Worm (Caenorhabditis elegans) whole organism, L4 larva: ENCODE results near the gene srx-31.
A peak's percentile ranks its signal among the peaks of the same experiment; 100 is the strongest.

Source experiments
- D1046.2 ChIP-seq: fragments of 200-800 bp; sonication (Bioruptor generic); IDR thresholded peaks from 2 replicates; pipeline ENCODE4 v1.3.6; 2022; ENCODE audit warnings: missing genetic modification characterization, missing compliant biosample characterization
- F37D6.2 ChIP-seq: sonication (generic microtip); optimal IDR thresholded peaks from 2 replicates; lab custom pipeline; 2016; ENCODE audit warnings: mild to moderate bottlenecking, missing genetic modification characterization, missing compliant biosample characterization
- F44E2.7 ChIP-seq: fragments of 200-800 bp; sonication (Bioruptor generic); IDR thresholded peaks from 2 replicates; pipeline ENCODE4 v2.1.2; 2022; ENCODE audit warnings: missing genetic modification characterization, missing compliant biosample characterization
- R02D3.7 ChIP-seq: fragments of 150-350 bp; sonication (generic microtip); optimal IDR thresholded peaks from 3 replicates; lab custom pipeline; 2014; ENCODE audit warnings: missing biosample characterization, missing genetic modification characterization
- T20F7.1 ChIP-seq: fragments of 200-800 bp; sonication (Bioruptor generic); optimal IDR thresholded peaks from 2 replicates; lab custom pipeline; 2018; ENCODE audit warnings: mild to moderate bottlenecking, missing genetic modification characterization, missing compliant biosample characterization
- T26A8.4 ChIP-seq: fragments of 200-800 bp; sonication (Bioruptor generic); IDR thresholded peaks from 2 replicates; pipeline ENCODE4 v1.3.6; 2022; ENCODE audit warnings: missing genetic modification characterization, missing compliant biosample characterization
- Y48G9A.11 ChIP-seq: fragments of 200-800 bp; sonication (Bioruptor generic); IDR thresholded peaks from 2 replicates; pipeline ENCODE4 v1.3.6; 2022; ENCODE audit warnings: missing genetic modification reagents, missing genetic modification characterization, missing compliant biosample characterization
- ZK337.2 ChIP-seq: fragments of 200-800 bp; sonication (Bioruptor generic); IDR thresholded peaks from 2 replicates; pipeline ENCODE4 v1.3.6; 2022; ENCODE audit warnings: missing genetic modification reagents, missing genetic modification characterization, missing compliant biosample characterization
- ZK546.5 ChIP-seq, 2 experiments: sonication (generic microtip); optimal IDR thresholded peaks; 2 replicates each; lab custom pipeline; 2017; ENCODE audit warnings: missing biosample characterization in 2 of 2, missing genetic modification characterization in 2 of 2
- ama-1 ChIP-seq: fragments of 150-350 bp; optimal IDR thresholded peaks from 2 replicates; lab custom pipeline; 2014; ENCODE audit warnings: inconsistent platforms, mixed read lengths
- ceh-28 ChIP-seq: fragments of 150-350 bp; optimal IDR thresholded peaks from 2 replicates; lab custom pipeline; 2014; ENCODE audit warnings: missing biosample characterization, missing genetic modification reagents, missing genetic modification characterization
- cey-2 ChIP-seq: sonication (generic microtip); optimal IDR thresholded peaks from 3 replicates; lab custom pipeline; 2017; ENCODE audit warnings: missing genetic modification characterization, mild to moderate bottlenecking, missing compliant biosample characterization, antibody characterized with exemption, borderline replicate concordance; ENCODE audit not compliant: insufficient read depth
- daf-16 ChIP-seq, 3 experiments: sonication (generic microtip); optimal IDR thresholded peaks; 2 replicates each; lab custom pipeline; 2016 to 2017; ENCODE audit warnings: missing genetic modification characterization in 3 of 3, missing genetic modification reagents in 3 of 3, mild to moderate bottlenecking in 2 of 3, missing compliant biosample characterization in 2 of 3, missing biosample characterization in 1 of 3, moderate library complexity in 1 of 3
- daf-19 ChIP-seq: fragments of 200-800 bp; sonication (Bioruptor generic); conservative IDR thresholded peaks from 2 replicates; pipeline ENCODE4 v1.3.6; 2022; ENCODE audit warnings: missing genetic modification characterization, missing compliant biosample characterization
- daf-8 ChIP-seq: fragments of 200-800 bp; sonication (Bioruptor generic); IDR thresholded peaks from 2 replicates; pipeline ENCODE4 v1.3.6; 2022; ENCODE audit warnings: missing genetic modification characterization, missing compliant biosample characterization
- dmd-8 ChIP-seq: fragments of 200-800 bp; sonication (Bioruptor generic); IDR thresholded peaks from 2 replicates; pipeline ENCODE4 v1.3.6; 2022; ENCODE audit warnings: missing genetic modification characterization, missing compliant biosample characterization
- dpl-1 ChIP-seq: fragments of 150-350 bp; optimal IDR thresholded peaks from 2 replicates; lab custom pipeline; 2014; ENCODE audit warnings: missing biosample characterization, missing genetic modification reagents, missing genetic modification characterization
- duxl-1 ChIP-seq: sonication (generic microtip); optimal IDR thresholded peaks from 2 replicates; lab custom pipeline; 2016; ENCODE audit warnings: mild to moderate bottlenecking, missing genetic modification characterization, moderate library complexity, missing compliant biosample characterization; ENCODE audit not compliant: poor library complexity
- dve-1 ChIP-seq: sonication (generic microtip); optimal IDR thresholded peaks from 2 replicates; lab custom pipeline; 2017; ENCODE audit warnings: antibody characterized with exemption, mild to moderate bottlenecking, missing genetic modification characterization, missing compliant biosample characterization; ENCODE audit not compliant: insufficient read depth
- egl-43 ChIP-seq: fragments of 200-800 bp; sonication (Bioruptor generic); IDR thresholded peaks from 2 replicates; pipeline ENCODE4 v1.3.6; 2022; ENCODE audit warnings: missing genetic modification reagents, missing genetic modification characterization, missing compliant biosample characterization
- gei-8 ChIP-seq: fragments of 200-800 bp; sonication (Bioruptor generic); optimal IDR thresholded peaks from 2 replicates; lab custom pipeline; 2018; ENCODE audit warnings: mild to moderate bottlenecking, missing genetic modification characterization, missing compliant biosample characterization
- hlh-11 ChIP-seq: fragments of 200-800 bp; sonication (Bioruptor generic); optimal IDR thresholded peaks from 2 replicates; lab custom pipeline; 2018; ENCODE audit warnings: mild to moderate bottlenecking, missing genetic modification characterization, missing compliant biosample characterization
- hlh-30 ChIP-seq: sonication (generic microtip); optimal IDR thresholded peaks from 2 replicates; lab custom pipeline; 2017; ENCODE audit warnings: antibody characterized with exemption, mild to moderate bottlenecking, missing genetic modification characterization, missing compliant biosample characterization; ENCODE audit not compliant: insufficient read depth
- hmg-1.1 ChIP-seq: fragments of 200-800 bp; sonication (Bioruptor generic); IDR thresholded peaks from 2 replicates; pipeline ENCODE4 v1.3.6; 2022; ENCODE audit warnings: missing genetic modification reagents, missing genetic modification characterization, missing compliant biosample characterization
- lin-38 ChIP-seq: fragments of 200-800 bp; sonication (Bioruptor generic); IDR thresholded peaks from 2 replicates; pipeline ENCODE4 v1.3.6; 2022; ENCODE audit warnings: missing genetic modification reagents, missing genetic modification characterization, missing compliant biosample characterization
- lin-39 ChIP-seq: fragments of 150-350 bp; optimal IDR thresholded peaks from 2 replicates; lab custom pipeline; 2014; ENCODE audit warnings: missing biosample characterization, missing genetic modification reagents, missing genetic modification characterization
- lsy-2 ChIP-seq, 2 experiments: fragments of 150-350 bp in 1 of 2; sonication (generic microtip) in 1 of 2; optimal IDR thresholded peaks; 2 replicates each; lab custom pipeline; 2014 to 2017; ENCODE audit warnings: missing biosample characterization in 2 of 2, missing genetic modification characterization in 2 of 2
- madf-5 ChIP-seq, 2 experiments: fragments of 200-800 bp; sonication (Bioruptor generic); IDR thresholded peaks; 2 replicates each; pipeline ENCODE4 v1.3.6; 2022; ENCODE audit warnings: missing compliant biosample characterization in 2 of 2, missing genetic modification characterization in 2 of 2
- madf-9 ChIP-seq: fragments of 200-800 bp; sonication (Bioruptor generic); conservative IDR thresholded peaks from 2 replicates; pipeline ENCODE4 v1.3.6; 2022; ENCODE audit warnings: missing genetic modification reagents, missing genetic modification characterization, missing compliant biosample characterization
- mdl-1 ChIP-seq, 2 experiments: fragments of 150-350 bp in 1 of 2; sonication (generic microtip) in 1 of 2; optimal IDR thresholded peaks; 2 replicates each; lab custom pipeline; 2014 to 2017; ENCODE audit warnings: missing biosample characterization in 2 of 2, missing genetic modification characterization in 2 of 2
- mes-2 ChIP-seq: sonication (generic microtip); optimal IDR thresholded peaks from 2 replicates; lab custom pipeline; 2016; ENCODE audit warnings: missing genotype, mild to moderate bottlenecking, missing genetic modification characterization, missing compliant biosample characterization; ENCODE audit not compliant: poor library complexity, severe bottlenecking
- nhr-10 ChIP-seq: fragments of 150-350 bp; optimal IDR thresholded peaks from 2 replicates; lab custom pipeline; 2014; ENCODE audit warnings: missing biosample characterization, missing genetic modification characterization
- nhr-237 ChIP-seq: sonication (generic microtip); optimal IDR thresholded peaks from 2 replicates; lab custom pipeline; 2017; ENCODE audit warnings: missing biosample characterization, missing genetic modification characterization
- nhr-28 ChIP-seq: fragments of 150-350 bp; optimal IDR thresholded peaks from 2 replicates; lab custom pipeline; 2014; ENCODE audit warnings: missing biosample characterization, missing genetic modification characterization
- nhr-41 ChIP-seq: fragments of 200-800 bp; sonication (Bioruptor generic); IDR thresholded peaks from 2 replicates; pipeline ENCODE4 v1.3.6; 2022; ENCODE audit warnings: missing genetic modification reagents, missing genetic modification characterization, missing compliant biosample characterization
- nhr-42 ChIP-seq: fragments of 200-800 bp; sonication (Bioruptor generic); IDR thresholded peaks from 2 replicates; pipeline ENCODE4 v1.3.6; 2022; ENCODE audit warnings: missing genetic modification characterization, missing compliant biosample characterization
- nhr-48 ChIP-seq: sonication (generic microtip); optimal IDR thresholded peaks from 2 replicates; lab custom pipeline; 2016; ENCODE audit warnings: mild to moderate bottlenecking, missing genetic modification characterization, missing compliant biosample characterization
- nhr-77 ChIP-seq: fragments of 150-350 bp; optimal IDR thresholded peaks from 2 replicates; lab custom pipeline; 2014; ENCODE audit warnings: missing biosample characterization, missing genetic modification characterization
- sdz-12 ChIP-seq: fragments of 200-800 bp; sonication (Bioruptor generic); optimal IDR thresholded peaks from 2 replicates; lab custom pipeline; 2018; ENCODE audit warnings: mild to moderate bottlenecking, missing genetic modification characterization, missing compliant biosample characterization
- skn-1 ChIP-seq: fragments of 150-350 bp; optimal IDR thresholded peaks from 2 replicates; lab custom pipeline; 2014; ENCODE audit warnings: missing biosample characterization, missing genetic modification characterization
- snpc-1.2 ChIP-seq: fragments of 200-800 bp; sonication (Bioruptor generic); IDR thresholded peaks from 2 replicates; pipeline ENCODE4 v1.3.6; 2022; ENCODE audit warnings: missing genetic modification reagents, missing genetic modification characterization, missing compliant biosample characterization
- snpc-4 ChIP-seq: fragments of 150-350 bp; optimal IDR thresholded peaks from 2 replicates; lab custom pipeline; 2014; ENCODE audit warnings: missing biosample characterization, missing genetic modification characterization
- spr-3 ChIP-seq: fragments of 200-800 bp; sonication (Bioruptor generic); optimal IDR thresholded peaks from 2 replicates; lab custom pipeline; 2018; ENCODE audit warnings: mild to moderate bottlenecking, missing genetic modification characterization, missing compliant biosample characterization
- zag-1 ChIP-seq: fragments of 150-350 bp; optimal IDR thresholded peaks from 2 replicates; lab custom pipeline; 2014; ENCODE audit warnings: missing biosample characterization, missing genetic modification characterization
- zfp-2 ChIP-seq: sonication (generic microtip); optimal IDR thresholded peaks from 2 replicates; lab custom pipeline; 2016; ENCODE audit warnings: mild to moderate bottlenecking, missing genetic modification characterization, missing compliant biosample characterization
- zip-11 ChIP-seq: fragments of 200-800 bp; sonication (Bioruptor generic); IDR thresholded peaks from 2 replicates; pipeline ENCODE4 v1.3.6; 2022; ENCODE audit warnings: missing genetic modification characterization, missing compliant biosample characterization
- zip-2 ChIP-seq: fragments of 150-350 bp; optimal IDR thresholded peaks from 2 replicates; lab custom pipeline; 2014; ENCODE audit warnings: missing biosample characterization, missing genetic modification characterization
- ztf-7 ChIP-seq: fragments of 150-350 bp; optimal IDR thresholded peaks from 2 replicates; lab custom pipeline; 2014; ENCODE audit warnings: missing biosample characterization, missing genetic modification characterization

Gene srx-31

DNA sequence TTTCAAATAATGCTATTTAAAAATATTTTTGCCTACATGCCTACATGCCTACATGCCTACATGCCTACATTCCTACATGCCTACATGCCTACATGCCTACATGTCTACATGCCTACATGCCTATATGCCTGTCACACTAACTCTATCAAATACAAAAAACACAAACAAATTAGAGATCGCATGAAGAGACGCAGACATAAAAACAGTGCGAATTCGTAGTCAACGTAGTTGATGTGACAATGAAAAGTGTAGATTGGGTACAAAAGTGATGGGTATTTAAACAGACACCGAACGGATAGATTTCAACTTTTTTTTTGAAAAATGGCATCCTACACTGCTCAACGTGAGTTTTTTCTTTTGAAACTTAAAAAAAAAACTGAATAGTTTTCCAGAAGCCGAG, 45.5 kb downstream of the srx-31 start, which contains the start of gene R09E12.9:
TSS of gene R09E12.9 (plus strand) at position 316 of the 400 bp plus-strand sequence.
- TF ChIP-seq lsy-2 (tag; optimal IDR thresholded peaks at IDR 0.05; lab: Kevin White, UChicago): no peak
- TF ChIP-seq nhr-28 (tag; lab: Kevin White, UChicago): peak; percentile 100
- TF ChIP-seq madf-9 (GFP tag; lab: Robert Waterston, UW): no peak
- TF ChIP-seq dpl-1 (GFP tag; lab: Kevin White, UChicago): peak; percentile 3
- peak; percentile 20 for TF ChIP-seq duxl-1 (tag; lab: Kevin White, UChicago)
- TF ChIP-seq nhr-42 (GFP tag; lab: Robert Waterston, UW): peak; percentile 95
- peak; percentile 100 for TF ChIP-seq nhr-77
- TF ChIP-seq, all 104 proteins: peak for 5

DNA sequence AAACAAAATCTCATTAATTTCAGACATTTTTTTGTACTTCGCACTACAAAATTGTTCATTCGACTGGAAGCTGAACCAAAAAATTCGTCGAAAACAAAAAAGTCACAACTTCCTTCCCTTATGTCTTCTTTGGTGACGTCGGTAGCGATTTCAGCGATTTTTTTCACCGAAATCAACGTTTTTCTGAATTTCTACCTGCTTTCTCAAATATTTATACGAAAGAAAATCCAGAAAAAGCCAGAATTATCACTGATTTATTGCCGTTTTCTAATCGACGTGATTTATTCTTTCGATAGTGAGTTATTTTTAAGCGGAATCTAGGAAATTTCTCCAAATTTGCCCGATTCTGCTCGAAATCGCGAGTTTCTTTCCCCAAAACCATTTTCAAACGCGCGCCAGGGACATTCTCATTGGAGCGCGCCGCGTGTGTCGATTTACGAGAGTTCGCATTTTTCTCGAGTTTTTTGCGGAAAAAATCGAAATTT, 47.9 kb downstream of the srx-31 start, which contains the start of gene srbc-58:
TSS of gene srbc-58 (plus strand) at position 121 of the 485 bp plus-strand sequence.
- TF ChIP-seq zag-1 (tag; lab: Kevin White, UChicago) (no peak), T20F7.1 (GFP tag; lab: Kevin White, UChicago) (no peak), dpl-1 (GFP tag; lab: Kevin White, UChicago) (no peak), T26A8.4 (0 out of 2 replicates have a peak, but pooled peaks have one; percentile 63), cey-2 (tag; lab: Kevin White, UChicago) (no peak), hmg-1.1 (GFP tag; lab: Robert Waterston, UW) (no peak), hlh-30 (tag; lab: Kevin White, UChicago) (no peak), spr-3 (GFP tag; lab: Kevin White, UChicago) (no peak), zip-11 (GFP tag; lab: Robert Waterston, UW) (no peak), sdz-12 (GFP tag; lab: Kevin White, UChicago) (no peak), daf-8 (no peak), ztf-7 (tag; lab: Kevin White, UChicago) (no peak), daf-16 (GFP tag; optimal IDR thresholded peaks at IDR 0.05; lab: Kevin White, UChicago) (no peak), daf-16 (tag; optimal IDR thresholded peaks at IDR 0.05; lab: Kevin White, UChicago) (peak; percentile 14), madf-9 (GFP tag; lab: Robert Waterston, UW) (no peak), F44E2.7 (GFP tag; lab: Robert Waterston, UW) (no peak), nhr-48 (tag; lab: Kevin White, UChicago) (no peak), nhr-42 (GFP tag; lab: Robert Waterston, UW) (0 out of 2 replicates have a peak, but pooled peaks have one; percentile 38), lin-39 (tag; lab: Kevin White, UChicago) (no peak), nhr-237 (tag; lab: Kevin White, UChicago) (no peak), nhr-28 (tag; lab: Kevin White, UChicago) (no peak), gei-8 (GFP tag; lab: Kevin White, UChicago) (no peak), ama-1 (peak; percentile 69), mdl-1 (tag; optimal IDR thresholded peaks at IDR 0.05; lab: Kevin White, UChicago) (no peak), nhr-10 (tag; lab: Kevin White, UChicago) (no peak), hlh-11 (no peak), lin-38 (GFP tag; lab: Robert Waterston, UW) (peak; percentile 87), mes-2 (tag; lab: Kevin White, UChicago) (no peak), zip-2 (tag; lab: Kevin White, UChicago) (no peak), ceh-28 (tag; lab: Kevin White, UChicago) (no peak), zfp-2 (tag; lab: Kevin White, UChicago) (no peak), skn-1 (tag; lab: Kevin White, UChicago) (no peak), nhr-41 (GFP tag; lab: Robert Waterston, UW) (no peak), snpc-4 (tag; lab: Kevin White, UChicago) (no peak), daf-19 (GFP tag; lab: Robert Waterston, UW) (no peak), Y48G9A.11 (GFP tag; lab: Robert Waterston, UW) (no peak), dve-1 (tag; lab: Kevin White, UChicago) (no peak), F37D6.2 (tag; lab: Kevin White, UChicago) (no peak), snpc-1.2 (GFP tag; lab: Robert Waterston, UW) (0 out of 2 replicates have a peak, but pooled peaks have one; percentile 35), dmd-8 (GFP tag; lab: Robert Waterston, UW) (no peak), ZK546.5 (tag; optimal IDR thresholded peaks at IDR 0.05; lab: Kevin White, UChicago) (no peak), egl-43 (no peak), R02D3.7 (tag; lab: Kevin White, UChicago) (peak; percentile 60), ZK337.2 (GFP tag; lab: Robert Waterston, UW) (no peak), madf-5 (GFP tag; IDR thresholded peaks at IDR 0.05; lab: Robert Waterston, UW) (no peak), D1046.2 (GFP tag; lab: Robert Waterston, UW) (no peak)
